Fruit fly (Drosophila melanogaster): ENCODE results near the gene mri.
A peak's percentile ranks its signal among the peaks of the same experiment; 100 is the strongest.

Gene mri

dm6 chr3L:199050-199745 is 776 bp upstream of the mri start (continued):
- no peak for TF ChIP-seq pb (GFP tag; optimal IDR thresholded peaks at IDR 0.05)
- TF ChIP-seq onecut (GFP tag; IDR thresholded peaks at IDR 0.05): peak; percentile 21; the same call in 1 of the 2 replicates
- peak; percentile 54; the same call in 1 of the 2 replicates for TF ChIP-seq Bgb (GFP tag; IDR thresholded peaks at IDR 0.05; ENCODE audit: partially characterized antibody)
- TF ChIP-seq mirr (GFP tag; optimal IDR thresholded peaks at IDR 0.05): no peak
- no peak for TF ChIP-seq Tbp (GFP tag; optimal IDR thresholded peaks at IDR 0.05)
- TF ChIP-seq Nf-YA (GFP tag; IDR thresholded peaks at IDR 0.05): peak; percentile 42; the same call in 1 of the 2 replicates
- peak; percentile 87 for TF ChIP-seq YL-1 (GFP tag; optimal IDR thresholded peaks at IDR 0.05)
- TF ChIP-seq D19B (GFP tag; optimal IDR thresholded peaks at IDR 0.05): no peak
- TF ChIP-seq pzg (GFP tag; optimal IDR thresholded peaks at IDR 0.05): peak; percentile 56
- peak; percentile 48; the same call in 2 of the 3 replicates for TF ChIP-seq jigr1 (GFP tag; IDR thresholded peaks at IDR 0.05)
- no peak for TF ChIP-seq CG11696 (GFP tag; IDR thresholded peaks at IDR 0.05)
- peak; percentile 52 for TF ChIP-seq Ets65A (GFP tag)
- TF ChIP-seq gcm2 (GFP tag; optimal IDR thresholded peaks at IDR 0.05): no peak
- TF ChIP-seq croc (GFP tag; conservative IDR thresholded peaks at IDR 0.05): peak; percentile 20; the same call in 1 of the 3 replicates
- TF ChIP-seq inv (GFP tag; IDR thresholded peaks at IDR 0.05; ENCODE audit: partially characterized antibody): peak; percentile 41; the same call in 1 of the 2 replicates
- peak; percentile 25 for TF ChIP-seq CG17829 (tag; optimal IDR thresholded peaks at IDR 0.05)
- peak; percentile 30 for TF ChIP-seq CG9876 (GFP tag; optimal IDR thresholded peaks at IDR 0.05)
- no peak for TF ChIP-seq CG7556 (GFP tag; optimal IDR thresholded peaks at IDR 0.05)
- TF ChIP-seq dm (GFP tag; optimal IDR thresholded peaks at IDR 0.05): peak; percentile 71
- no peak for TF ChIP-seq HLH4C (GFP tag; IDR thresholded peaks at IDR 0.05; ENCODE audit: partially characterized antibody)
- TF ChIP-seq sisA (GFP tag; IDR thresholded peaks at IDR 0.05): 0 out of 2 replicates have a peak, but pooled peaks have one; percentile 14
- no peak for TF ChIP-seq CG10565 (GFP tag; optimal IDR thresholded peaks at IDR 0.05)
- no peak for TF ChIP-seq ftz-f1 (GFP tag; optimal IDR thresholded peaks at IDR 0.05)
- TF ChIP-seq CG8765 (GFP tag; IDR thresholded peaks at IDR 0.05): 0 out of 2 replicates have a peak, but pooled peaks have one; percentile 18
- no peak for TF ChIP-seq sima (GFP tag; optimal IDR thresholded peaks at IDR 0.05)
- TF ChIP-seq Rx (GFP tag; IDR thresholded peaks at IDR 0.05): 0 out of 2 replicates have a peak, but pooled peaks have one; percentile 17
- peak; percentile 48 for TF ChIP-seq jumu (GFP tag; optimal IDR thresholded peaks at IDR 0.05)
- no peak for TF ChIP-seq CG6254 (GFP tag; optimal IDR thresholded peaks at IDR 0.05)
- TF ChIP-seq tap (tag; optimal IDR thresholded peaks at IDR 0.05): no peak
- TF ChIP-seq Asciz (GFP tag; optimal IDR thresholded peaks at IDR 0.05): no peak
- no peak for TF ChIP-seq pfk (GFP tag; optimal IDR thresholded peaks at IDR 0.05)
- TF ChIP-seq phol (tag; optimal IDR thresholded peaks at IDR 0.05): no peak
- TF ChIP-seq CG12769 (tag; optimal IDR thresholded peaks at IDR 0.05): no peak
- no peak for TF ChIP-seq abd-A (tag; optimal IDR thresholded peaks at IDR 0.05)
- TF ChIP-seq cad (GFP tag; optimal IDR thresholded peaks at IDR 0.05): no peak
- no peak for TF ChIP-seq lola (GFP tag; optimal IDR thresholded peaks at IDR 0.05)
- no peak for TF ChIP-seq CG5245 (GFP tag; optimal IDR thresholded peaks at IDR 0.05)
- peak; percentile 2 for TF ChIP-seq pho (GFP tag; optimal IDR thresholded peaks at IDR 0.05)
- TF ChIP-seq Ptx1 (GFP tag; IDR thresholded peaks at IDR 0.05): peak; percentile 45
- no peak for TF ChIP-seq dan (GFP tag; IDR thresholded peaks at IDR 0.05)
- peak; percentile 0 for TF ChIP-seq tin (GFP tag; optimal IDR thresholded peaks at IDR 0.05)
- peak; percentile 35 for TF ChIP-seq Dek (tag; optimal IDR thresholded peaks at IDR 0.05)
- TF ChIP-seq tgo (GFP tag; IDR thresholded peaks at IDR 0.05): peak; percentile 52; the same call in 2 of the 3 replicates
- peak; percentile 83 for TF ChIP-seq kah (GFP tag; optimal IDR thresholded peaks at IDR 0.05)
- TF ChIP-seq CG12942 (GFP tag; optimal IDR thresholded peaks at IDR 0.05): no peak
- peak; percentile 40; the same call in 1 of the 2 replicates for TF ChIP-seq CG31224 (GFP tag; IDR thresholded peaks at IDR 0.05)
- TF ChIP-seq CG3407 (GFP tag; optimal IDR thresholded peaks at IDR 0.05): no peak
- TF ChIP-seq sr (GFP tag; IDR thresholded peaks at IDR 0.05): no peak
- no peak for TF ChIP-seq gce (GFP tag; IDR thresholded peaks at IDR 0.05)
- peak; percentile 24; the same call in 2 of the 3 replicates for TF ChIP-seq row (GFP tag; IDR thresholded peaks at IDR 0.05)

Measured in whole organism, embryonic.